Worm (Caenorhabditis elegans) whole organism, L4/young adult: ENCODE measurements around the gene T20G5.9.

Experiments used
- W03F9.2 ChIP-seq: fragments of 150-350 bp; optimal IDR thresholded peaks from 2 replicates; lab custom pipeline; 2014; ENCODE audit warnings: missing biosample characterization, missing genetic modification characterization
- dao-5 ChIP-seq: sonication (generic microtip); optimal IDR thresholded peaks from 2 replicates; lab custom pipeline; 2016; ENCODE audit warnings: missing genotype, missing genetic modification characterization, moderate library complexity, missing compliant biosample characterization
- him-1 ChIP-seq: sonication (generic microtip); optimal IDR thresholded peaks from 2 replicates; lab custom pipeline; 2016; ENCODE audit warnings: missing genotype, missing genetic modification reagents, missing genetic modification characterization, missing compliant biosample characterization

- no peak for TF ChIP-seq dao-5 (tag; lab: Kevin White, UChicago)
- TF ChIP-seq him-1, result no peak
- TF ChIP-seq W03F9.2 (tag; lab: Kevin White, UChicago), result no peak
Measured at ce11 chrIII:10240073-10240472, 30.4 kb downstream of the T20G5.9 start.
